Worm (Caenorhabditis elegans): ENCODE data around the gene Y43F8B.1.

- TF ChIP-seq him-1 (tag; optimal IDR thresholded peaks at IDR 0.05) = no peak
- no peak for TF ChIP-seq dao-5 (tag; optimal IDR thresholded peaks at IDR 0.05)
Observed at ce11 chrV:19490461-19490860, 55.5 kb downstream of the Y43F8B.1 start, which contains the start of gene Y43F8B.7.

Measured in whole organism, L4/young adult.